Worm (Caenorhabditis elegans) whole organism, L1 larva: ENCODE measurements around the gene sru-45.
A peak's percentile ranks its signal among the peaks of the same experiment; 100 is the strongest.

ENCODE experiments used
- C16A3.4 ChIP-seq: fragments of 150-350 bp; optimal IDR thresholded peaks from 2 replicates; lab custom pipeline; 2014; ENCODE audit warnings: missing biosample characterization, missing genetic modification characterization
- F16B12.6 ChIP-seq: fragments of 150-350 bp; optimal IDR thresholded peaks from 2 replicates; lab custom pipeline; 2014; ENCODE audit warnings: missing biosample characterization, missing genetic modification characterization
- Y116A8C.19 ChIP-seq: sonication (generic microtip); optimal IDR thresholded peaks from 2 replicates; lab custom pipeline; 2016; ENCODE audit warnings: missing compliant biosample characterization, missing genetic modification characterization, borderline replicate concordance
- aha-1 ChIP-seq: fragments of 150-350 bp; optimal IDR thresholded peaks from 2 replicates; lab custom pipeline; 2014; ENCODE audit warnings: missing biosample characterization, missing genetic modification characterization
- alr-1 ChIP-seq: fragments of 200-800 bp; sonication (Bioruptor generic); optimal IDR thresholded peaks from 2 replicates; lab custom pipeline; 2018; ENCODE audit warnings: borderline replicate concordance, mild to moderate bottlenecking, missing genetic modification characterization, missing compliant biosample characterization
- ceh-82 ChIP-seq, 3 experiments: fragments of 150-350 bp in 1 of 3; sonication (generic microtip) in 2 of 3; optimal IDR thresholded peaks; 2 replicates each; lab custom pipeline; 2014 to 2017; ENCODE audit warnings: missing biosample characterization in 3 of 3, missing genetic modification characterization in 3 of 3
- ces-1 ChIP-seq: fragments of 150-350 bp; optimal IDR thresholded peaks from 2 replicates; lab custom pipeline; 2014; ENCODE audit warnings: missing biosample characterization, missing genetic modification reagents, missing genetic modification characterization
- dsc-1 ChIP-seq: sonication (generic microtip); optimal IDR thresholded peaks from 2 replicates; lab custom pipeline; 2016; ENCODE audit warnings: mild to moderate bottlenecking, missing genetic modification characterization, missing compliant biosample characterization
- efl-1 ChIP-seq, 4 experiments: fragments of 150-350 bp; optimal IDR thresholded peaks in 3 of 4; peaks in 1 of 4; 1 replicate in 1 of 4; 2 replicates in 3 of 4; lab custom pipeline; 2014; ENCODE audit warnings: missing biosample characterization in 2 of 4, missing genetic modification characterization in 2 of 4, missing genetic modification reagents in 2 of 4
- efl-3 ChIP-seq: fragments of 200-800 bp; sonication (Bioruptor generic); optimal IDR thresholded peaks from 2 replicates; lab custom pipeline; 2018; ENCODE audit warnings: mild to moderate bottlenecking, missing genetic modification characterization, missing compliant biosample characterization
- fkh-10 ChIP-seq: sonication (generic microtip); optimal IDR thresholded peaks from 2 replicates; lab custom pipeline; 2017; ENCODE audit warnings: missing biosample characterization, missing genetic modification reagents, missing genetic modification characterization
- fkh-8 ChIP-seq: sonication (generic microtip); optimal IDR thresholded peaks from 2 replicates; lab custom pipeline; 2016; ENCODE audit warnings: mild to moderate bottlenecking, missing genetic modification characterization, missing compliant biosample characterization
- fos-1 ChIP-seq: fragments of 150-350 bp; optimal IDR thresholded peaks from 2 replicates; lab custom pipeline; 2014; ENCODE audit warnings: missing biosample characterization, missing genetic modification characterization
- hlh-17 ChIP-seq: fragments of 200-800 bp; sonication (Bioruptor generic); optimal IDR thresholded peaks from 2 replicates; lab custom pipeline; 2018; ENCODE audit warnings: missing genetic modification characterization, mild to moderate bottlenecking, missing compliant biosample characterization, moderate library complexity, borderline replicate concordance
- irx-1 ChIP-seq: sonication (generic microtip); optimal IDR thresholded peaks from 2 replicates; lab custom pipeline; 2016; ENCODE audit warnings: missing genetic modification characterization, missing compliant biosample characterization
- isw-1 ChIP-seq: fragments of 200-800 bp; sonication (Bioruptor generic); IDR thresholded peaks from 2 replicates; pipeline ENCODE4 v1.3.6; 2022; ENCODE audit warnings: missing genetic modification characterization, missing compliant biosample characterization
- lin-15B ChIP-seq: fragments of 150-350 bp; sonication (generic microtip); optimal IDR thresholded peaks from 3 replicates; lab custom pipeline; 2014; ENCODE audit warnings: missing biosample characterization, missing genetic modification characterization
- lin-35 ChIP-seq, 2 experiments: fragments of 150-350 bp; optimal IDR thresholded peaks; 2 replicates each; lab custom pipeline; 2014; ENCODE audit warnings: missing biosample characterization in 2 of 2, missing genetic modification characterization in 2 of 2, missing genetic modification reagents in 2 of 2
- lin-39 ChIP-seq: fragments of 150-350 bp; optimal IDR thresholded peaks from 2 replicates; lab custom pipeline; 2014; ENCODE audit warnings: missing biosample characterization, missing genetic modification reagents, missing genetic modification characterization
- lir-3 ChIP-seq: sonication (generic microtip); optimal IDR thresholded peaks from 2 replicates; lab custom pipeline; 2016; ENCODE audit warnings: mild to moderate bottlenecking, missing genetic modification characterization, moderate library complexity, missing compliant biosample characterization; ENCODE audit not compliant: poor library complexity
- lsy-2 ChIP-seq, 2 experiments: fragments of 150-350 bp; optimal IDR thresholded peaks; 2 replicates each; lab custom pipeline; 2014; ENCODE audit warnings: missing biosample characterization in 2 of 2, missing genetic modification characterization in 2 of 2
- mab-9 ChIP-seq: fragments of 200-800 bp; sonication (Bioruptor generic); IDR thresholded peaks from 2 replicates; pipeline ENCODE4 v1.3.6; 2022; ENCODE audit warnings: missing genetic modification reagents, missing genetic modification characterization, missing compliant biosample characterization
- mdl-1 ChIP-seq, 2 experiments: fragments of 150-350 bp; optimal IDR thresholded peaks; 2 replicates each; lab custom pipeline; 2014 to 2017; ENCODE audit warnings: missing biosample characterization in 2 of 2, missing genetic modification characterization in 2 of 2, inconsistent platforms in 1 of 2
- mep-1 ChIP-seq: fragments of 150-350 bp; optimal IDR thresholded peaks from 2 replicates; lab custom pipeline; 2014; ENCODE audit warnings: missing biosample characterization, missing genetic modification characterization
- nhr-20 ChIP-seq: sonication (generic microtip); optimal IDR thresholded peaks from 2 replicates; lab custom pipeline; 2016; ENCODE audit warnings: mild to moderate bottlenecking, missing genetic modification characterization, missing compliant biosample characterization
- nhr-28 ChIP-seq: fragments of 150-350 bp; optimal IDR thresholded peaks from 2 replicates; lab custom pipeline; 2014; ENCODE audit warnings: missing biosample characterization, missing genetic modification characterization
- nhr-47 ChIP-seq: sonication (generic microtip); optimal IDR thresholded peaks from 2 replicates; lab custom pipeline; 2016; ENCODE audit warnings: mild to moderate bottlenecking, missing genetic modification characterization, moderate library complexity, missing compliant biosample characterization
- nhr-76 ChIP-seq: sonication (generic microtip); optimal IDR thresholded peaks from 2 replicates; lab custom pipeline; 2017; ENCODE audit warnings: missing biosample characterization, missing genetic modification characterization
- nhr-77 ChIP-seq: fragments of 150-350 bp; optimal IDR thresholded peaks from 2 replicates; lab custom pipeline; 2014; ENCODE audit warnings: missing biosample characterization, missing genetic modification characterization
- nhr-85 ChIP-seq: sonication (generic microtip); peaks from one replicate; lab custom pipeline; 2016; ENCODE audit warnings: missing genetic modification characterization, inconsistent platforms, missing compliant biosample characterization
- pag-3 ChIP-seq: sonication (generic microtip); optimal IDR thresholded peaks from 2 replicates; lab custom pipeline; 2017; ENCODE audit warnings: missing genetic modification characterization, mild to moderate bottlenecking, missing compliant biosample characterization, antibody characterized with exemption, borderline replicate concordance; ENCODE audit not compliant: insufficient read depth
- pax-3 ChIP-seq: fragments of 200-800 bp; sonication (Bioruptor generic); optimal IDR thresholded peaks from 2 replicates; lab custom pipeline; 2018; ENCODE audit warnings: mild to moderate bottlenecking, missing genetic modification characterization, moderate library complexity, missing compliant biosample characterization
- pqm-1 ChIP-seq: sonication (generic microtip); optimal IDR thresholded peaks from 3 replicates; lab custom pipeline; 2017; ENCODE audit warnings: missing biosample characterization, missing genetic modification characterization
- rnt-1 ChIP-seq: sonication (generic microtip); optimal IDR thresholded peaks from 2 replicates; lab custom pipeline; 2016; ENCODE audit warnings: mild to moderate bottlenecking, missing genetic modification characterization, moderate library complexity, missing compliant biosample characterization
- skn-1 ChIP-seq: fragments of 150-350 bp; optimal IDR thresholded peaks from 2 replicates; lab custom pipeline; 2014; ENCODE audit warnings: missing biosample characterization, missing genetic modification characterization
- snpc-4 ChIP-seq: fragments of 150-350 bp; optimal IDR thresholded peaks from 2 replicates; lab custom pipeline; 2014; ENCODE audit warnings: missing biosample characterization, missing genetic modification characterization
- snu-23 ChIP-seq: sonication (generic microtip); optimal IDR thresholded peaks from 2 replicates; lab custom pipeline; 2016; ENCODE audit warnings: missing genetic modification characterization, missing compliant biosample characterization
- swsn-7 ChIP-seq: sonication (generic microtip); optimal IDR thresholded peaks from 2 replicates; lab custom pipeline; 2016; ENCODE audit warnings: missing genetic modification characterization, missing compliant biosample characterization
- tbx-2 ChIP-seq: sonication (generic microtip); optimal IDR thresholded peaks from 2 replicates; lab custom pipeline; 2016; ENCODE audit warnings: missing genetic modification characterization, missing compliant biosample characterization
- tlp-1 ChIP-seq: fragments of 150-350 bp; optimal IDR thresholded peaks from 2 replicates; lab custom pipeline; 2014; ENCODE audit warnings: missing biosample characterization, missing genetic modification characterization
- unc-130 ChIP-seq: fragments of 150-350 bp; optimal IDR thresholded peaks from 2 replicates; lab custom pipeline; 2017; ENCODE audit warnings: missing biosample characterization, missing genetic modification characterization, inconsistent platforms
- unc-30 ChIP-seq: sonication (generic microtip); optimal IDR thresholded peaks from 2 replicates; lab custom pipeline; 2017; ENCODE audit warnings: missing biosample characterization, missing genetic modification characterization
- unc-62 ChIP-seq: fragments of 150-350 bp; optimal IDR thresholded peaks from 2 replicates; lab custom pipeline; 2014; ENCODE audit warnings: missing biosample characterization, missing genetic modification reagents, missing genetic modification characterization
- zag-1 ChIP-seq: fragments of 150-350 bp; optimal IDR thresholded peaks from 2 replicates; lab custom pipeline; 2014; ENCODE audit warnings: missing biosample characterization, missing genetic modification characterization
- ztf-11 ChIP-seq, 2 experiments: sonication (generic microtip); optimal IDR thresholded peaks; 2 replicates each; lab custom pipeline; 2016 to 2017; ENCODE audit warnings: missing genetic modification characterization in 2 of 2, missing biosample characterization in 1 of 2, missing compliant biosample characterization in 1 of 2
- ztf-4 ChIP-seq: fragments of 150-350 bp; optimal IDR thresholded peaks from 2 replicates; lab custom pipeline; 2014; ENCODE audit warnings: missing biosample characterization, missing genetic modification characterization

sru-45 gene

ce11 chrV:16591992-16592798 lies 26.5 kb downstream of the sru-45 start, which contains the start of gene srh-269 (continued):
- TF ChIP-seq mab-9 (GFP tag; lab: Robert Waterston, UW): no peak
- no peak for TF ChIP-seq fkh-10 (GFP tag; lab: Kevin White, UChicago)
- no peak for TF ChIP-seq pqm-1 (tag; lab: Kevin White, UChicago)
- no peak for TF ChIP-seq tlp-1 (tag; lab: Kevin White, UChicago)
- no peak for TF ChIP-seq unc-30 (tag; lab: Kevin White, UChicago)
- no peak for TF ChIP-seq unc-62 (GFP tag; lab: Kevin White, UChicago)
- no peak for TF ChIP-seq ces-1 (GFP tag; lab: Kevin White, UChicago)
- peak; percentile 86 for TF ChIP-seq rnt-1 (tag; lab: Kevin White, UChicago)
- peak; percentile 12 for TF ChIP-seq irx-1 (tag; lab: Kevin White, UChicago)
- no peak for TF ChIP-seq hlh-17 (GFP tag; lab: Kevin White, UChicago)
- no peak for TF ChIP-seq isw-1 (GFP tag; lab: Robert Waterston, UW)
- TF ChIP-seq ztf-11 (tag; optimal IDR thresholded peaks at IDR 0.05; lab: Kevin White, UChicago): no peak
- no peak for TF ChIP-seq alr-1 (tag; lab: Kevin White, UChicago)
- TF ChIP-seq nhr-20 (tag; lab: Kevin White, UChicago): peak; percentile 65
- TF ChIP-seq efl-1 (optimal IDR thresholded peaks at IDR 0.05; lab: Kevin White, UChicago): peak; percentile 28 to 55
- TF ChIP-seq efl-1 (GFP tag; optimal IDR thresholded peaks at IDR 0.05 in 1 of 2; lab: Kevin White, UChicago): peak; percentile 8 to 92
- TF ChIP-seq lir-3 (tag; lab: Kevin White, UChicago): no peak
- peak; percentile 77 for TF ChIP-seq snu-23 (GFP tag; lab: Kevin White, UChicago)
- peak; percentile 27 for TF ChIP-seq nhr-85 (tag; lab: Kevin White, UChicago)
- TF ChIP-seq dsc-1 (tag; lab: Kevin White, UChicago): peak; percentile 69
- TF ChIP-seq F16B12.6 (tag; lab: Kevin White, UChicago): no peak
- TF ChIP-seq ztf-4: peak; percentile 75
- peak; percentile 48 for TF ChIP-seq nhr-77
- TF ChIP-seq skn-1 (tag; lab: Kevin White, UChicago): peak; percentile 11
- TF ChIP-seq ceh-82 (tag; optimal IDR thresholded peaks at IDR 0.05; lab: Kevin White, UChicago): peak in 1 of 3 experiments; percentile 33
- peak; percentile 12 to 71 for TF ChIP-seq lin-35 (GFP tag; optimal IDR thresholded peaks at IDR 0.05; lab: Kevin White, UChicago)
- no peak for TF ChIP-seq Y116A8C.19
- TF ChIP-seq fos-1: peak; percentile 13
- TF ChIP-seq lsy-2 (tag; optimal IDR thresholded peaks at IDR 0.05; lab: Kevin White, UChicago): peak; percentile 24 to 55
- no peak for TF ChIP-seq aha-1 (tag; lab: Kevin White, UChicago)
- TF ChIP-seq nhr-76 (tag; lab: Kevin White, UChicago): no peak
- no peak for TF ChIP-seq lin-15B (tag; lab: Kevin White, UChicago)
- TF ChIP-seq swsn-7 (tag; lab: Kevin White, UChicago): peak; percentile 50
- TF ChIP-seq tbx-2 (tag; lab: Kevin White, UChicago): peak; percentile 54
- no peak for TF ChIP-seq fkh-8 (tag; lab: Kevin White, UChicago)
- TF ChIP-seq efl-3 (GFP tag; lab: Kevin White, UChicago): no peak
- peak; percentile 56 for TF ChIP-seq C16A3.4
- TF ChIP-seq pag-3 (tag; lab: Kevin White, UChicago): no peak
- TF ChIP-seq mep-1 (tag; lab: Kevin White, UChicago): no peak
- TF ChIP-seq nhr-28 (tag; lab: Kevin White, UChicago): no peak
- TF ChIP-seq snpc-4: peak; percentile 61
- peak in 1 of 2 experiments; percentile 20 for TF ChIP-seq mdl-1 (tag; optimal IDR thresholded peaks at IDR 0.05; lab: Kevin White, UChicago)
- no peak for TF ChIP-seq zag-1 (tag; lab: Kevin White, UChicago)
- TF ChIP-seq unc-130 (tag; lab: Kevin White, UChicago): peak; percentile 62
- peak; percentile 69 for TF ChIP-seq nhr-47 (tag; lab: Kevin White, UChicago)
- no peak for TF ChIP-seq lin-39
- peak; percentile 35 for TF ChIP-seq pax-3 (tag; lab: Kevin White, UChicago)
- TF ChIP-seq, all 84 proteins: peak for 34
